Worm (Caenorhabditis elegans): Measurements from ENCODE around the gene C18A11.2.

Gene C18A11.2

ce11 chrX:8089916-8090315 lies 22.5 kb downstream of the C18A11.2 start (continued):
- TF ChIP-seq Y105C5A.15 (GFP tag; IDR thresholded peaks at IDR 0.05) = no peak
- no peak for TF ChIP-seq ceh-62 (tag; optimal IDR thresholded peaks at IDR 0.05)
- TF ChIP-seq R02D3.7 (tag; optimal IDR thresholded peaks at IDR 0.05) = no peak
- TF ChIP-seq hmg-1.1 (GFP tag; IDR thresholded peaks at IDR 0.05) = no peak
- peak; percentile 45 for TF ChIP-seq mxl-3 (GFP tag; optimal IDR thresholded peaks at IDR 0.05)
- no peak for TF ChIP-seq nhr-77 (tag; optimal IDR thresholded peaks at IDR 0.05)
- TF ChIP-seq pqm-1 (tag; optimal IDR thresholded peaks at IDR 0.05) = no peak
- no peak for TF ChIP-seq daf-16 (GFP tag; optimal IDR thresholded peaks at IDR 0.05)
- TF ChIP-seq daf-16 (tag; optimal IDR thresholded peaks at IDR 0.05) = peak; percentile 13
- no peak for TF ChIP-seq daf-12 (tag; optimal IDR thresholded peaks at IDR 0.05)
- TF ChIP-seq F49E8.2 (tag; optimal IDR thresholded peaks at IDR 0.05; ENCODE audit: borderline replicate concordance) = no peak
- no peak for TF ChIP-seq zfp-2 (tag; optimal IDR thresholded peaks at IDR 0.05)
- TF ChIP-seq mep-1 (tag; optimal IDR thresholded peaks at IDR 0.05) = peak; percentile 4
- no peak for TF ChIP-seq aly-2 (tag; optimal IDR thresholded peaks at IDR 0.05)
- no peak for TF ChIP-seq unc-130 (GFP tag; optimal IDR thresholded peaks at IDR 0.05)
- TF ChIP-seq aha-1 (tag) = no peak
- TF ChIP-seq hlh-30 (tag; optimal IDR thresholded peaks at IDR 0.05; ENCODE audit: insufficient read depth) = peak; percentile 78
- no peak for TF ChIP-seq ceh-44 (GFP tag; IDR thresholded peaks at IDR 0.05)
- no peak for TF ChIP-seq zip-2 (tag; optimal IDR thresholded peaks at IDR 0.05)
- no peak for TF ChIP-seq lim-7 (GFP tag; IDR thresholded peaks at IDR 0.05)
- no peak for TF ChIP-seq spr-1 (tag; optimal IDR thresholded peaks at IDR 0.05)
- no peak for TF ChIP-seq zfp-3 (GFP tag; conservative IDR thresholded peaks at IDR 0.05)
- no peak for TF ChIP-seq ama-1 (optimal IDR thresholded peaks at IDR 0.05)
- TF ChIP-seq snpc-4 (tag; optimal IDR thresholded peaks at IDR 0.05) = no peak
- TF ChIP-seq fos-1 (tag; optimal IDR thresholded peaks at IDR 0.05) = no peak
- TF ChIP-seq hif-1 (tag; optimal IDR thresholded peaks at IDR 0.05) = peak in 1 of 2 experiments; percentile 2
- TF ChIP-seq unc-62 (GFP tag; optimal IDR thresholded peaks at IDR 0.05 in 1 of 2) = peak in 1 of 2 experiments; percentile 64
- TF ChIP-seq unc-62 (tag; optimal IDR thresholded peaks at IDR 0.05) = no peak
- TF ChIP-seq ceh-32 (tag; optimal IDR thresholded peaks at IDR 0.05; ENCODE audit: poor library complexity) = no peak
- TF ChIP-seq zip-11 (GFP tag; IDR thresholded peaks at IDR 0.05) = no peak
- no peak for TF ChIP-seq nhr-111 (GFP tag; optimal IDR thresholded peaks at IDR 0.05)
- no peak for TF ChIP-seq ztf-11 (tag; optimal IDR thresholded peaks at IDR 0.05)
- TF ChIP-seq egl-43 (GFP tag; IDR thresholded peaks at IDR 0.05) = no peak
- no peak for TF ChIP-seq lin-39 (tag; optimal IDR thresholded peaks at IDR 0.05)
- TF ChIP-seq skn-1 (tag; optimal IDR thresholded peaks at IDR 0.05) = no peak
- no peak for TF ChIP-seq nhr-102 (tag; optimal IDR thresholded peaks at IDR 0.05)
- no peak for TF ChIP-seq T26A8.4 (GFP tag; IDR thresholded peaks at IDR 0.05)
- no peak for TF ChIP-seq F26F4.8 (GFP tag; conservative IDR thresholded peaks at IDR 0.05)

DNA sequence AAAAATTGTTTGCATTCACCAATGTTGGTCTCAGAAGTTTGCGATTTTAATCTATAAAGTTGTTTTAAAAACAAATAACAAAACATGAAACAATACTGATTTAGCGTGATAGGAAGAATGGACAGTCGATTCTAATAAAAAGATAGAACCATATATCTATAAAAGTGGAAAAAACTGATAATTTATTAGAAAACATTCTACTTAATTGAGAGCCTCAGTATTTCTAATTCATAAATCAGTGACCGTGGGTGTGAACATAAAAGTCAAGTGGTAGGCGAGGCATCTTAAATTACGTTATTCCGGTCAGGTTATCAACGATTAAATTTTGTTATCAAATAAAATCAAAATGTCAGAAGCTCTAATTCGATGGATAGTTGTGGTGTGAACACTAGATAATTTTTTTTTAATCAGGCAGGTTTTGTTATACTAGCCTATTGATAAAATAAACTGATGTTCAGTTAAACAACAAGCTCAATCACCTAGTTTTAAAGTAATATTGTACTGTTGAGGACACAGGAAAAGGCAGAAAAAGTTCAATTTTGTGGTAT lies 31.5 kb downstream of the C18A11.2 start, which contains the start of gene catp-5:
Gene catp-5 (minus strand): TSS at position 51 of the 548 bp plus-strand sequence.
- TF ChIP-seq ztf-7 (tag; optimal IDR thresholded peaks at IDR 0.05) (no peak), attf-4 (tag; optimal IDR thresholded peaks at IDR 0.05) (no peak), fos-1 (tag; optimal IDR thresholded peaks at IDR 0.05) (no peak), daf-12 (tag; optimal IDR thresholded peaks at IDR 0.05) (no peak), madf-5 (GFP tag; IDR thresholded peaks at IDR 0.05) (no peak), unc-62 (GFP tag; optimal IDR thresholded peaks at IDR 0.05 in 1 of 2) (no peak), unc-62 (tag; optimal IDR thresholded peaks at IDR 0.05) (no peak), nhr-111 (GFP tag; optimal IDR thresholded peaks at IDR 0.05) (no peak), madf-9 (GFP tag; conservative IDR thresholded peaks at IDR 0.05) (no peak), ama-1 (optimal IDR thresholded peaks at IDR 0.05) (no peak), nhr-48 (tag; optimal IDR thresholded peaks at IDR 0.05) (no peak), ces-1 (GFP tag; optimal IDR thresholded peaks at IDR 0.05) (no peak), daf-16 (GFP tag; optimal IDR thresholded peaks at IDR 0.05) (no peak), daf-16 (tag; optimal IDR thresholded peaks at IDR 0.05) (peak; percentile 51), snpc-4 (tag; optimal IDR thresholded peaks at IDR 0.05) (no peak), spr-3 (GFP tag; optimal IDR thresholded peaks at IDR 0.05) (no peak), F37D6.2 (tag; optimal IDR thresholded peaks at IDR 0.05) (no peak), dpl-1 (GFP tag; optimal IDR thresholded peaks at IDR 0.05) (no peak), dve-1 (tag; optimal IDR thresholded peaks at IDR 0.05; ENCODE audit: insufficient read depth) (peak; percentile 23), ceh-82 (tag; optimal IDR thresholded peaks at IDR 0.05) (no peak), T26A8.4 (GFP tag; IDR thresholded peaks at IDR 0.05) (no peak), dmd-9 (GFP tag; IDR thresholded peaks at IDR 0.05) (no peak), nhr-102 (tag; optimal IDR thresholded peaks at IDR 0.05) (no peak), pqm-1 (tag; optimal IDR thresholded peaks at IDR 0.05) (peak; percentile 53), lin-13 (GFP tag; optimal IDR thresholded peaks at IDR 0.05) (no peak), sdz-12 (GFP tag; optimal IDR thresholded peaks at IDR 0.05) (no peak)
